Worm (Caenorhabditis elegans) whole organism, L2 larva: ENCODE results near the gene swt-6.

Experiments used
- R02D3.7 ChIP-seq: fragments of 150-350 bp; optimal IDR thresholded peaks from 2 replicates; lab custom pipeline; 2014; ENCODE audit warnings: missing biosample characterization, missing genetic modification characterization
- alr-1 ChIP-seq: fragments of 150-350 bp; optimal IDR thresholded peaks from 2 replicates; lab custom pipeline; 2014; ENCODE audit warnings: missing biosample characterization, missing genetic modification characterization
- ama-1 ChIP-seq: fragments of 150-350 bp; optimal IDR thresholded peaks from 2 replicates; lab custom pipeline; 2018; ENCODE audit warnings: inconsistent platforms
- elt-1 ChIP-seq: fragments of 150-350 bp; optimal IDR thresholded peaks from 2 replicates; lab custom pipeline; 2014; ENCODE audit warnings: missing biosample characterization, missing genetic modification characterization
- lin-39 ChIP-seq: fragments of 150-350 bp; optimal IDR thresholded peaks from 2 replicates; lab custom pipeline; 2014; ENCODE audit warnings: missing biosample characterization, missing genetic modification reagents, missing genetic modification characterization
- mbf-1 ChIP-seq: sonication (generic microtip); optimal IDR thresholded peaks from 2 replicates; lab custom pipeline; 2017; ENCODE audit warnings: missing biosample characterization, missing genetic modification characterization
- nhr-11 ChIP-seq: fragments of 150-350 bp; optimal IDR thresholded peaks from 2 replicates; lab custom pipeline; 2014; ENCODE audit warnings: missing biosample characterization, missing genetic modification characterization
- nhr-12 ChIP-seq: fragments of 150-350 bp; optimal IDR thresholded peaks from 2 replicates; lab custom pipeline; 2014; ENCODE audit warnings: missing biosample characterization, missing genetic modification characterization
- nhr-237 ChIP-seq: fragments of 150-350 bp; optimal IDR thresholded peaks from 2 replicates; lab custom pipeline; 2014; ENCODE audit warnings: missing biosample characterization, missing genetic modification characterization
- nhr-25 ChIP-seq: fragments of 150-350 bp; sonication (generic microtip); optimal IDR thresholded peaks from 3 replicates; lab custom pipeline; 2014; ENCODE audit warnings: missing biosample characterization, missing genetic modification characterization
- nhr-77 ChIP-seq: fragments of 150-350 bp; optimal IDR thresholded peaks from 2 replicates; lab custom pipeline; 2014; ENCODE audit warnings: missing biosample characterization, missing genetic modification characterization
- unc-39 ChIP-seq: fragments of 150-350 bp; optimal IDR thresholded peaks from 2 replicates; lab custom pipeline; 2014; ENCODE audit warnings: missing biosample characterization, missing genetic modification characterization
- unc-62 ChIP-seq: fragments of 150-350 bp; optimal IDR thresholded peaks from 2 replicates; lab custom pipeline; 2014; ENCODE audit warnings: missing biosample characterization, missing genetic modification reagents, missing genetic modification characterization
- ztf-11 ChIP-seq: sonication (generic microtip); optimal IDR thresholded peaks from 2 replicates; lab custom pipeline; 2017; ENCODE audit warnings: missing biosample characterization, missing genetic modification characterization

ce11 chrV:13949010-13949409, 5.1 kb upstream of the swt-6 start, which contains the start of gene R10D12.6:
- TF ChIP-seq nhr-11 = no peak
- no peak for TF ChIP-seq nhr-77 (tag; lab: Kevin White, UChicago)
- TF ChIP-seq elt-1 (tag; lab: Kevin White, UChicago) = no peak
- no peak for TF ChIP-seq alr-1 (tag; lab: Kevin White, UChicago)
- no peak for TF ChIP-seq unc-39 (tag; lab: Kevin White, UChicago)
- no peak for TF ChIP-seq unc-62 (GFP tag; lab: Kevin White, UChicago)
- no peak for TF ChIP-seq R02D3.7 (tag; lab: Kevin White, UChicago)
- TF ChIP-seq nhr-12 = no peak
- TF ChIP-seq lin-39 (tag; lab: Kevin White, UChicago) = no peak
- no peak for TF ChIP-seq nhr-237 (tag; lab: Kevin White, UChicago)
- no peak for TF ChIP-seq ama-1 (lab: Kevin White, UChicago)
- TF ChIP-seq nhr-25 = no peak
- no peak for TF ChIP-seq ztf-11 (tag; lab: Kevin White, UChicago)
- TF ChIP-seq mbf-1 (tag; lab: Kevin White, UChicago) = no peak
